Worm (Caenorhabditis elegans): Measurements from ENCODE around the gene Y45F10B.13.

The Y45F10B.13 gene

ce11 chrIV:13512112-13512569 is 49.4 kb downstream of the Y45F10B.13 start, which contains the start of gene puf-3:
Gene puf-3 (minus strand): TSS chrIV:13512162.
- TF ChIP-seq F49E8.2 (tag; optimal IDR thresholded peaks at IDR 0.05; ENCODE audit: borderline replicate concordance) (peak; percentile 86), php-3 (GFP tag; IDR thresholded peaks at IDR 0.05) (no peak), Y48G9A.11 (GFP tag; IDR thresholded peaks at IDR 0.05) (peak; percentile 46; the same call in 1 of the 2 replicates), unc-130 (GFP tag; optimal IDR thresholded peaks at IDR 0.05) (peak; percentile 63), snpc-1.2 (GFP tag; IDR thresholded peaks at IDR 0.05) (peak; percentile 94), lin-38 (GFP tag; IDR thresholded peaks at IDR 0.05) (peak; percentile 69)

- TF ChIP-seq mdl-1 (tag; optimal IDR thresholded peaks at IDR 0.05) = no peak
- TF ChIP-seq attf-4 (tag; optimal IDR thresholded peaks at IDR 0.05) = no peak
- TF ChIP-seq nhr-25 (tag; optimal IDR thresholded peaks at IDR 0.05; ENCODE audit: borderline replicate concordance, insufficient read depth) = no peak
- TF ChIP-seq F37D6.2 (tag; optimal IDR thresholded peaks at IDR 0.05) = no peak
- TF ChIP-seq vab-7 (GFP tag; IDR thresholded peaks at IDR 0.05) = no peak
- no peak for TF ChIP-seq nhr-237 (tag; optimal IDR thresholded peaks at IDR 0.05)
- TF ChIP-seq ztf-11 (tag; optimal IDR thresholded peaks at IDR 0.05) = no peak
- no peak for TF ChIP-seq ces-1 (GFP tag; optimal IDR thresholded peaks at IDR 0.05)
- TF ChIP-seq Y105C5A.15 (GFP tag; IDR thresholded peaks at IDR 0.05) = no peak
- no peak for TF ChIP-seq daf-8 (GFP tag; IDR thresholded peaks at IDR 0.05)
- no peak for TF ChIP-seq lin-39 (tag; optimal IDR thresholded peaks at IDR 0.05)
- TF ChIP-seq nhr-11 (tag; optimal IDR thresholded peaks at IDR 0.05) = no peak
- TF ChIP-seq aly-2 (tag; optimal IDR thresholded peaks at IDR 0.05) = no peak
- TF ChIP-seq skn-1 (tag; optimal IDR thresholded peaks at IDR 0.05) = no peak
- TF ChIP-seq lsy-2 (tag; optimal IDR thresholded peaks at IDR 0.05) = no peak
- no peak for TF ChIP-seq ceh-82 (tag; optimal IDR thresholded peaks at IDR 0.05)
- TF ChIP-seq unc-39 (tag; optimal IDR thresholded peaks at IDR 0.05) = no peak
- peak; percentile 66; the same call in 1 of the 2 replicates for TF ChIP-seq snpc-1.2 (GFP tag; IDR thresholded peaks at IDR 0.05)
- no peak for TF ChIP-seq dmd-9 (GFP tag; IDR thresholded peaks at IDR 0.05)
- TF ChIP-seq nhr-42 (GFP tag; IDR thresholded peaks at IDR 0.05) = no peak
- no peak for TF ChIP-seq lin-15B (tag; optimal IDR thresholded peaks at IDR 0.05)
- TF ChIP-seq unc-130 (GFP tag; optimal IDR thresholded peaks at IDR 0.05) = peak; percentile 31
- no peak for TF ChIP-seq spr-1 (tag; optimal IDR thresholded peaks at IDR 0.05)
- no peak for TF ChIP-seq jun-1 (tag; optimal IDR thresholded peaks at IDR 0.05)
- TF ChIP-seq Y5F2A.4 (GFP tag; optimal IDR thresholded peaks at IDR 0.05) = no peak
- peak; percentile 10 for TF ChIP-seq F49E8.2 (tag; optimal IDR thresholded peaks at IDR 0.05; ENCODE audit: borderline replicate concordance)
- no peak for TF ChIP-seq ZK546.5 (tag; optimal IDR thresholded peaks at IDR 0.05)
- TF ChIP-seq pha-4 (GFP tag; IDR thresholded peaks at IDR 0.05) = peak; percentile 31; the same call in 1 of the 2 replicates
- no peak for TF ChIP-seq pha-4 (tag; optimal IDR thresholded peaks at IDR 0.05)
- peak; percentile 58; the same call in 1 of the 2 replicates for TF ChIP-seq lin-38 (GFP tag; IDR thresholded peaks at IDR 0.05)
- no peak for TF ChIP-seq lir-3 (tag; optimal IDR thresholded peaks at IDR 0.05)
- TF ChIP-seq gei-8 (GFP tag; optimal IDR thresholded peaks at IDR 0.05) = no peak
- no peak for TF ChIP-seq mes-2 (tag; optimal IDR thresholded peaks at IDR 0.05; ENCODE audit: poor library complexity, severe bottlenecking)
- TF ChIP-seq pqm-1 (tag; optimal IDR thresholded peaks at IDR 0.05) = no peak
- no peak for TF ChIP-seq sdz-12 (GFP tag; optimal IDR thresholded peaks at IDR 0.05)
- no peak for TF ChIP-seq ZK337.2 (GFP tag; IDR thresholded peaks at IDR 0.05)
- no peak for TF ChIP-seq madf-9 (GFP tag; conservative IDR thresholded peaks at IDR 0.05)
- no peak for TF ChIP-seq fos-1 (tag; optimal IDR thresholded peaks at IDR 0.05)
- TF ChIP-seq arid-1 (GFP tag; conservative IDR thresholded peaks at IDR 0.05) = no peak
- no peak for TF ChIP-seq ceh-20 (GFP tag; IDR thresholded peaks at IDR 0.05)
- no peak for TF ChIP-seq zfp-3 (GFP tag; conservative IDR thresholded peaks at IDR 0.05)
- no peak for TF ChIP-seq daf-16 (GFP tag; optimal IDR thresholded peaks at IDR 0.05)
- TF ChIP-seq daf-16 (tag; optimal IDR thresholded peaks at IDR 0.05) = no peak
- no peak for TF ChIP-seq mep-1 (tag; optimal IDR thresholded peaks at IDR 0.05)
- no peak for TF ChIP-seq hmg-1.1 (GFP tag; IDR thresholded peaks at IDR 0.05)
- TF ChIP-seq dve-1 (tag; optimal IDR thresholded peaks at IDR 0.05; ENCODE audit: insufficient read depth) = no peak
Observed at ce11 chrIV:13510049-13510448, 51.5 kb downstream of the Y45F10B.13 start.
